Fruit fly (Drosophila melanogaster): Measurements from ENCODE around the gene CG11345.

- TF ChIP-seq CG31365 (tag; optimal IDR thresholded peaks at IDR 0.05), result no peak
- no peak for TF ChIP-seq MTF-1 (GFP tag; optimal IDR thresholded peaks at IDR 0.05; ENCODE audit: borderline replicate concordance)
- no peak for TF ChIP-seq CG7987 (GFP tag; optimal IDR thresholded peaks at IDR 0.05)
- TF ChIP-seq CG33557 (GFP tag; optimal IDR thresholded peaks at IDR 0.05), result no peak
- TF ChIP-seq sim (GFP tag; IDR thresholded peaks at IDR 0.05), result no peak
- no peak for TF ChIP-seq CG10431 (GFP tag; optimal IDR thresholded peaks at IDR 0.05)
- no peak for TF ChIP-seq CG13296 (GFP tag; optimal IDR thresholded peaks at IDR 0.05)
- no peak for TF ChIP-seq dan (GFP tag; IDR thresholded peaks at IDR 0.05)
- TF ChIP-seq gfzf (GFP tag; optimal IDR thresholded peaks at IDR 0.05), result no peak
- no peak for TF ChIP-seq zfh1 (GFP tag; IDR thresholded peaks at IDR 0.05)
These were observed 2.5 kb upstream of the CG11345 start, which contains the start of gene CG15022 for dm6 chr3L:4460307-4461088.
